Worm (Caenorhabditis elegans): ENCODE results near the gene R07C12.3.

ce11 chrIV:4108767-4109166, 36.1 kb upstream of the R07C12.3 start, which contains the start of gene C35B1.7:
- TF ChIP-seq mcd-1 (GFP tag; IDR thresholded peaks at IDR 0.05) = no peak
- TF ChIP-seq Y56A3A.18 (GFP tag; IDR thresholded peaks at IDR 0.05) = no peak
- no peak for TF ChIP-seq F10E7.11 (tag; optimal IDR thresholded peaks at IDR 0.05)
- TF ChIP-seq attf-6 (GFP tag; IDR thresholded peaks at IDR 0.05) = no peak
